Worm (Caenorhabditis elegans): Measurements from ENCODE around the gene pals-22.

ce11 chrIII:124478-124877 is 7.7 kb upstream of the pals-22 start, which contains the start of gene pals-23:
- TF ChIP-seq blmp-1 (tag; optimal IDR thresholded peaks at IDR 0.05) (no peak), mep-1 (tag; optimal IDR thresholded peaks at IDR 0.05) (no peak), mab-5 (tag; optimal IDR thresholded peaks at IDR 0.05) (no peak), sem-2 (GFP tag; optimal IDR thresholded peaks at IDR 0.05) (no peak), lsy-2 (tag; optimal IDR thresholded peaks at IDR 0.05) (no peak), nhr-12 (tag; optimal IDR thresholded peaks at IDR 0.05) (no peak), snpc-4 (tag; optimal IDR thresholded peaks at IDR 0.05) (no peak), nhr-76 (tag; optimal IDR thresholded peaks at IDR 0.05) (no peak), pha-4 (tag; optimal IDR thresholded peaks at IDR 0.05) (no peak), nhr-28 (tag; optimal IDR thresholded peaks at IDR 0.05) (no peak), sptf-1 (tag; optimal IDR thresholded peaks at IDR 0.05) (no peak), flh-1 (GFP tag; optimal IDR thresholded peaks at IDR 0.05) (no peak), drap-1 (GFP tag; optimal IDR thresholded peaks at IDR 0.05) (no peak)
